Worm (Caenorhabditis elegans) whole organism, L3 larva: ENCODE data around the gene C02H6.3.

ENCODE experiments used
- R02D3.7 ChIP-seq: fragments of 150-350 bp; optimal IDR thresholded peaks from 2 replicates; lab custom pipeline; 2014; ENCODE audit warnings: missing biosample characterization, missing genetic modification characterization
- ZK546.5 ChIP-seq: sonication (generic microtip); optimal IDR thresholded peaks from 2 replicates; lab custom pipeline; 2017; ENCODE audit warnings: missing biosample characterization, missing genetic modification characterization
- aly-2 ChIP-seq: fragments of 150-350 bp; optimal IDR thresholded peaks from 2 replicates; lab custom pipeline; 2014; ENCODE audit warnings: missing biosample characterization, missing genetic modification characterization
- ama-1 ChIP-seq: fragments of 150-350 bp; optimal IDR thresholded peaks from 2 replicates; lab custom pipeline; 2018
- ceh-16 ChIP-seq: sonication (generic microtip); optimal IDR thresholded peaks from 2 replicates; lab custom pipeline; 2017; ENCODE audit warnings: missing biosample characterization, missing genetic modification characterization
- ceh-28 ChIP-seq: fragments of 150-350 bp; optimal IDR thresholded peaks from 2 replicates; lab custom pipeline; 2014; ENCODE audit warnings: missing biosample characterization, missing genetic modification reagents, missing genetic modification characterization
- ceh-82 ChIP-seq: fragments of 150-350 bp; optimal IDR thresholded peaks from 2 replicates; lab custom pipeline; 2014; ENCODE audit warnings: missing biosample characterization, missing genetic modification characterization
- ceh-9 ChIP-seq: sonication (generic microtip); optimal IDR thresholded peaks from 2 replicates; lab custom pipeline; 2018; ENCODE audit warnings: missing biosample characterization, missing genetic modification characterization
- daf-12 ChIP-seq: fragments of 150-350 bp; optimal IDR thresholded peaks from 2 replicates; lab custom pipeline; 2014; ENCODE audit warnings: missing biosample characterization, missing genetic modification reagents, missing genetic modification characterization
- egl-27 ChIP-seq: sonication (generic microtip); optimal IDR thresholded peaks from 4 replicates; lab custom pipeline; 2017; ENCODE audit warnings: missing biosample characterization, missing genetic modification reagents, missing genetic modification characterization
- egl-5 ChIP-seq: fragments of 150-350 bp; optimal IDR thresholded peaks from 2 replicates; lab custom pipeline; 2017; ENCODE audit warnings: missing biosample characterization, missing genetic modification reagents, missing genetic modification characterization, inconsistent platforms
- elt-1 ChIP-seq: fragments of 150-350 bp; optimal IDR thresholded peaks from 2 replicates; lab custom pipeline; 2014; ENCODE audit warnings: missing biosample characterization, missing genetic modification characterization
- elt-2 ChIP-seq: sonication (generic microtip); optimal IDR thresholded peaks from 2 replicates; lab custom pipeline; 2016; ENCODE audit warnings: missing genetic modification reagents, mild to moderate bottlenecking, missing genetic modification characterization, missing compliant biosample characterization
- elt-3 ChIP-seq, 3 experiments: fragments of 150-350 bp in 1 of 3; sonication (generic microtip) in 2 of 3; optimal IDR thresholded peaks; 2 replicates in 2 of 3; 4 replicates in 1 of 3; lab custom pipeline; 2014 to 2017; ENCODE audit warnings: missing biosample characterization in 3 of 3, missing genetic modification characterization in 3 of 3
- eor-1 ChIP-seq, 2 experiments: fragments of 150-350 bp; optimal IDR thresholded peaks; 2 replicates each; lab custom pipeline; 2014 to 2018; ENCODE audit warnings: missing biosample characterization in 2 of 2, missing genetic modification characterization in 2 of 2
- fkh-10 ChIP-seq: sonication (generic microtip); optimal IDR thresholded peaks from 2 replicates; lab custom pipeline; 2017; ENCODE audit warnings: missing biosample characterization, missing genetic modification reagents, missing genetic modification characterization
- fkh-2 ChIP-seq: fragments of 150-350 bp; optimal IDR thresholded peaks from 2 replicates; lab custom pipeline; 2014; ENCODE audit warnings: missing biosample characterization, missing genetic modification reagents, missing genetic modification characterization
- fos-1 ChIP-seq: fragments of 150-350 bp; optimal IDR thresholded peaks from 2 replicates; lab custom pipeline; 2014; ENCODE audit warnings: missing biosample characterization, missing genetic modification characterization
- hmg-11 ChIP-seq: sonication (generic microtip); optimal IDR thresholded peaks from 2 replicates; lab custom pipeline; 2016; ENCODE audit warnings: missing genetic modification characterization, missing compliant biosample characterization
- jun-1 ChIP-seq: fragments of 150-350 bp; optimal IDR thresholded peaks from 2 replicates; lab custom pipeline; 2014; ENCODE audit warnings: missing biosample characterization, missing genetic modification reagents, missing genetic modification characterization
- lin-15B ChIP-seq: fragments of 150-350 bp; optimal IDR thresholded peaks from 2 replicates; lab custom pipeline; 2014; ENCODE audit warnings: missing biosample characterization, missing genetic modification characterization
- lin-39 ChIP-seq: fragments of 150-350 bp; optimal IDR thresholded peaks from 2 replicates; lab custom pipeline; 2018; ENCODE audit warnings: missing biosample characterization, missing genetic modification reagents, missing genetic modification characterization
- lsy-12 ChIP-seq: sonication (generic microtip); optimal IDR thresholded peaks from 2 replicates; lab custom pipeline; 2016; ENCODE audit warnings: mild to moderate bottlenecking, missing genetic modification characterization, missing compliant biosample characterization
- mdl-1 ChIP-seq: fragments of 150-350 bp; optimal IDR thresholded peaks from 2 replicates; lab custom pipeline; 2014; ENCODE audit warnings: missing biosample characterization, missing genetic modification characterization
- mml-1 ChIP-seq: fragments of 150-350 bp; sonication (generic microtip); optimal IDR thresholded peaks from 3 replicates; lab custom pipeline; 2014; ENCODE audit warnings: missing biosample characterization, missing genetic modification characterization
- nfya-1 ChIP-seq: sonication (generic microtip); optimal IDR thresholded peaks from 2 replicates; lab custom pipeline; 2017; ENCODE audit warnings: missing genetic modification characterization, mild to moderate bottlenecking, missing compliant biosample characterization, antibody characterized with exemption, moderate library complexity; ENCODE audit not compliant: insufficient read depth
- nhr-11 ChIP-seq: fragments of 150-350 bp; optimal IDR thresholded peaks from 2 replicates; lab custom pipeline; 2014; ENCODE audit warnings: missing biosample characterization, missing genetic modification characterization
- nhr-12 ChIP-seq: fragments of 150-350 bp; optimal IDR thresholded peaks from 2 replicates; lab custom pipeline; 2014; ENCODE audit warnings: missing biosample characterization, missing genetic modification characterization
- nhr-23 ChIP-seq: fragments of 150-350 bp; optimal IDR thresholded peaks from 2 replicates; lab custom pipeline; 2014; ENCODE audit warnings: missing biosample characterization, missing genetic modification reagents, missing genetic modification characterization
- nhr-237 ChIP-seq: fragments of 150-350 bp; optimal IDR thresholded peaks from 2 replicates; lab custom pipeline; 2014; ENCODE audit warnings: missing biosample characterization, missing genetic modification characterization
- nhr-25 ChIP-seq: sonication (generic microtip); optimal IDR thresholded peaks from 2 replicates; lab custom pipeline; 2017; ENCODE audit warnings: missing biosample characterization, missing genetic modification characterization
- nhr-28 ChIP-seq: fragments of 150-350 bp; optimal IDR thresholded peaks from 2 replicates; lab custom pipeline; 2014; ENCODE audit warnings: missing biosample characterization, missing genetic modification characterization
- nhr-43 ChIP-seq: sonication (generic microtip); optimal IDR thresholded peaks from 2 replicates; lab custom pipeline; 2016; ENCODE audit warnings: mild to moderate bottlenecking, missing genetic modification characterization, missing compliant biosample characterization; ENCODE audit not compliant: poor library complexity, severe bottlenecking
- nhr-67 ChIP-seq: fragments of 150-350 bp; optimal IDR thresholded peaks from 2 replicates; lab custom pipeline; 2014; ENCODE audit warnings: missing biosample characterization, missing genetic modification characterization
- nhr-76 ChIP-seq: fragments of 150-350 bp; sonication (generic microtip); optimal IDR thresholded peaks from 5 replicates; lab custom pipeline; 2014; ENCODE audit warnings: missing biosample characterization, missing genetic modification characterization
- nhr-77 ChIP-seq: fragments of 150-350 bp; optimal IDR thresholded peaks from 2 replicates; lab custom pipeline; 2014; ENCODE audit warnings: missing biosample characterization, missing genetic modification characterization
- pha-4 ChIP-seq: fragments of 150-350 bp; optimal IDR thresholded peaks from 2 replicates; lab custom pipeline; 2014; ENCODE audit warnings: missing biosample characterization, missing genetic modification reagents, missing genetic modification characterization
- pqm-1 ChIP-seq: fragments of 150-350 bp; optimal IDR thresholded peaks from 2 replicates; lab custom pipeline; 2017; ENCODE audit warnings: missing biosample characterization, missing genetic modification characterization, inconsistent platforms
- sea-2 ChIP-seq: fragments of 150-350 bp; sonication (generic microtip); optimal IDR thresholded peaks from 4 replicates; lab custom pipeline; 2014; ENCODE audit warnings: missing biosample characterization, missing genetic modification reagents, missing genetic modification characterization
- skn-1 ChIP-seq: fragments of 150-350 bp; optimal IDR thresholded peaks from 2 replicates; lab custom pipeline; 2014; ENCODE audit warnings: missing biosample characterization, missing genetic modification characterization
- snpc-4 ChIP-seq: fragments of 150-350 bp; optimal IDR thresholded peaks from 2 replicates; lab custom pipeline; 2014; ENCODE audit warnings: missing biosample characterization, missing genetic modification characterization
- tbx-2 ChIP-seq: sonication (generic microtip); optimal IDR thresholded peaks from 2 replicates; lab custom pipeline; 2016; ENCODE audit warnings: mild to moderate bottlenecking, missing genetic modification characterization, missing compliant biosample characterization
- unc-39 ChIP-seq: sonication (generic microtip); optimal IDR thresholded peaks from 4 replicates; lab custom pipeline; 2017; ENCODE audit warnings: missing biosample characterization, missing genetic modification characterization
- unc-62 ChIP-seq: fragments of 150-350 bp; sonication (generic microtip); optimal IDR thresholded peaks from 4 replicates; lab custom pipeline; 2014; ENCODE audit warnings: missing biosample characterization, missing genetic modification reagents, missing genetic modification characterization
- zag-1 ChIP-seq: fragments of 150-350 bp; optimal IDR thresholded peaks from 2 replicates; lab custom pipeline; 2014; ENCODE audit warnings: missing biosample characterization, missing genetic modification characterization
- ztf-11 ChIP-seq: fragments of 150-350 bp; optimal IDR thresholded peaks from 2 replicates; lab custom pipeline; 2014; ENCODE audit warnings: missing biosample characterization, missing genetic modification characterization
- ztf-4 ChIP-seq: fragments of 150-350 bp; optimal IDR thresholded peaks from 2 replicates; lab custom pipeline; 2014; ENCODE audit warnings: missing biosample characterization, missing genetic modification characterization

The C02H6.3 gene

DNA sequence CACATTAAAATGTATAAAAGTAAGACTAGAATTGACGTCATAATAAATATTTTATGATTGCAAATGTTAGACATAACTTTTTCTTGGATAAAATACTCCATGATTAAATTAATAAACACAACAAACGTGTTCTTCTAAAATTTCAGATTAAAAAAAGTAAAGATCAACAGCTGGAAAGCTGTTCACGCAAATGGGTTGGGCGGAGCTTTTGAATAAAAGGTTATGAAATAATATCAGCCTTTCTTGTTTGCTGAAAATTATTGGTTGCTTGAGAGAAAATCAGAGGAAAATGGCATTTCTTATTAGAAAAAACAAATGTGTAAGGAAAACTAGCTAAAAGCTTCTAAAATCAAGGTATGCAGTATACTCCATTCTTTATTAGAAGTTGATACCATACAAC lies at the start of gene C02H6.3:
TSS of gene C02H6.3 (minus strand) at position 101 of the 400 bp plus-strand sequence.
- no peak for TF ChIP-seq aly-2 (tag; lab: Kevin White, UChicago)
- TF ChIP-seq nhr-12 (tag; lab: Kevin White, UChicago): no peak
- TF ChIP-seq nhr-77 (tag; lab: Kevin White, UChicago): no peak
- TF ChIP-seq egl-27 (tag; lab: Kevin White, UChicago): no peak
- no peak for TF ChIP-seq elt-2
- TF ChIP-seq ceh-16: no peak
- TF ChIP-seq pha-4 (tag; lab: Kevin White, UChicago): no peak
- TF ChIP-seq nhr-237: no peak
- TF ChIP-seq ceh-28 (tag; lab: Kevin White, UChicago): no peak
- TF ChIP-seq fos-1: no peak
- no peak for TF ChIP-seq ceh-9
- TF ChIP-seq elt-3 (tag; optimal IDR thresholded peaks at IDR 0.05; lab: Kevin White, UChicago): no peak
- TF ChIP-seq sea-2 (GFP tag; lab: Kevin White, UChicago): no peak
- no peak for TF ChIP-seq nhr-28 (tag; lab: Kevin White, UChicago)
- no peak for TF ChIP-seq ama-1
- TF ChIP-seq nfya-1: no peak
- no peak for TF ChIP-seq daf-12 (tag; lab: Kevin White, UChicago)
- no peak for TF ChIP-seq elt-1 (tag; lab: Kevin White, UChicago)

DNA sequence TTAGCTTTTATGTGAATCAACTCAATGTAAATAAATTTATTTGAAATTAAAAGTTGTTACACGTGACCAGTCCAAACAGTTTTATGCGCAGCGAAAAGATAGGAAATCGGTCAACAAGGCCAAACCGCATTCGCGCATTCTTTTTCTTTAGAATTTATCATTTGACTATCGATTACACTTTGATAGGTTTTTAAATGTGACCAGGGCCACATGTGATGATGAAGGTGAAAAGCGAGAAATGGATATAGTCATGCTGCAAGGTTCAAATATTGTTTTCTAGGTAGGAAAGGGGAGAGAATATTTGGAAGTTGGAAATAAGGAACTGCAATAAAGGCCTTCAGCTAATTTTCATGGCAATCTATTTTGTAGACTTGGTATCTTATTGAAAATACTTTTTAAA lies 49.3 kb upstream of the C02H6.3 start:
- TF ChIP-seq fkh-10 (GFP tag; lab: Kevin White, UChicago) (no peak), R02D3.7 (tag; lab: Kevin White, UChicago) (no peak), hmg-11 (no peak), mdl-1 (no peak), ceh-28 (tag; lab: Kevin White, UChicago) (no peak), eor-1 (tag; optimal IDR thresholded peaks at IDR 0.05; lab: Kevin White, UChicago) (no peak), nhr-77 (tag; lab: Kevin White, UChicago) (no peak), ama-1 (peak; percentile 98), zag-1 (tag; lab: Kevin White, UChicago) (no peak), pqm-1 (tag; lab: Kevin White, UChicago) (no peak), lin-39 (tag; lab: Kevin White, UChicago) (no peak), elt-1 (tag; lab: Kevin White, UChicago) (no peak), pha-4 (tag; lab: Kevin White, UChicago) (peak; percentile 14), unc-62 (GFP tag; lab: Kevin White, UChicago) (no peak), sea-2 (GFP tag; lab: Kevin White, UChicago) (no peak), fkh-2 (no peak), ceh-82 (tag; lab: Kevin White, UChicago) (no peak), ceh-9 (no peak), mml-1 (tag; lab: Kevin White, UChicago) (no peak), skn-1 (tag; lab: Kevin White, UChicago) (no peak), lin-15B (no peak), nhr-28 (tag; lab: Kevin White, UChicago) (no peak), nhr-67 (tag; lab: Kevin White, UChicago) (no peak), fos-1 (no peak), egl-27 (tag; lab: Kevin White, UChicago) (no peak), elt-3 (tag; optimal IDR thresholded peaks at IDR 0.05; lab: Kevin White, UChicago) (peak in 2 of 3 experiments; percentile 14 to 91), nhr-76 (no peak), nhr-43 (tag; lab: Kevin White, UChicago) (peak; percentile 90), snpc-4 (no peak), nhr-11 (no peak), ceh-16 (no peak), nfya-1 (peak; percentile 16), nhr-237 (no peak), nhr-25 (peak; percentile 78), nhr-23 (tag; lab: Kevin White, UChicago) (peak; percentile 72), lsy-12 (tag; lab: Kevin White, UChicago) (no peak), ztf-4 (no peak), ztf-11 (tag; lab: Kevin White, UChicago) (no peak), unc-39 (tag; lab: Kevin White, UChicago) (no peak), jun-1 (tag; lab: Kevin White, UChicago) (no peak), egl-5 (tag; lab: Kevin White, UChicago) (no peak), nhr-12 (tag; lab: Kevin White, UChicago) (no peak), aly-2 (tag; lab: Kevin White, UChicago) (no peak), daf-12 (tag; lab: Kevin White, UChicago) (no peak), elt-2 (no peak), ZK546.5 (tag; lab: Kevin White, UChicago) (no peak), tbx-2 (tag; lab: Kevin White, UChicago) (peak; percentile 28)
